Worm (Caenorhabditis elegans): ENCODE results near the gene F40F4.7.

Gene F40F4.7

ce11 chrX:3271673-3272072 lies 25.9 kb upstream of the F40F4.7 start, which contains the start of gene K09C4.9:
Gene K09C4.9, minus strand, starts transcription at chrX:3271773.
- TF ChIP-seq sdc-2 (tag; optimal IDR thresholded peaks at IDR 0.05) (no peak), hlh-6 (tag; optimal IDR thresholded peaks at IDR 0.05) (no peak), ceh-45 (GFP tag; IDR thresholded peaks at IDR 0.05) (no peak), hlh-8 (tag; optimal IDR thresholded peaks at IDR 0.05) (no peak), lin-11 (tag; optimal IDR thresholded peaks at IDR 0.05) (no peak), pax-1 (tag; optimal IDR thresholded peaks at IDR 0.05) (no peak), madf-2 (tag; optimal IDR thresholded peaks at IDR 0.05) (no peak), ama-1 (optimal IDR thresholded peaks at IDR 0.05) (no peak), tbx-2 (tag; optimal IDR thresholded peaks at IDR 0.05) (no peak), K02D7.2 (tag; optimal IDR thresholded peaks at IDR 0.05) (no peak), pha-4 (tag; optimal IDR thresholded peaks at IDR 0.05) (no peak), fkh-6 (tag; optimal IDR thresholded peaks at IDR 0.05) (no peak), hlh-15 (tag; optimal IDR thresholded peaks at IDR 0.05) (no peak), K09A11.1 (tag; optimal IDR thresholded peaks at IDR 0.05; ENCODE audit: insufficient read depth) (no peak)

ce11 chrX:3270806-3271205 lies 25.1 kb upstream of the F40F4.7 start, which contains the start of gene sul-1:
Gene sul-1, minus strand, starts transcription at chrX:3270906.
- TF ChIP-seq unc-55 (GFP tag; optimal IDR thresholded peaks at IDR 0.05) = peak; percentile 3
- no peak for TF ChIP-seq hlh-8 (tag; optimal IDR thresholded peaks at IDR 0.05)

ce11 chrX:3262600-3262999 lies 16.9 kb upstream of the F40F4.7 start, which contains the start of gene fbxb-71:
Gene fbxb-71, plus strand, starts transcription at chrX:3262900.
- TF ChIP-seq ztf-16 (tag; optimal IDR thresholded peaks at IDR 0.05) = no peak
- no peak for TF ChIP-seq pax-1 (tag; optimal IDR thresholded peaks at IDR 0.05)
- no peak for TF ChIP-seq unc-55 (GFP tag; optimal IDR thresholded peaks at IDR 0.05)
- TF ChIP-seq fkh-10 (GFP tag; optimal IDR thresholded peaks at IDR 0.05) = no peak
- no peak for TF ChIP-seq zip-5 (tag; optimal IDR thresholded peaks at IDR 0.05)
- no peak for TF ChIP-seq gmeb-2 (tag; optimal IDR thresholded peaks at IDR 0.05)
- TF ChIP-seq lin-11 (tag; optimal IDR thresholded peaks at IDR 0.05) = no peak
- no peak for TF ChIP-seq sox-4 (tag; optimal IDR thresholded peaks at IDR 0.05)

ce11 chrX:3260509-3260908 lies 14.8 kb upstream of the F40F4.7 start, which contains the start of gene lbp-2:
Gene lbp-2, plus strand, starts transcription at chrX:3260610.
- TF ChIP-seq ztf-16 (tag; optimal IDR thresholded peaks at IDR 0.05) = no peak
- no peak for TF ChIP-seq unc-86 (tag; optimal IDR thresholded peaks at IDR 0.05)
- TF ChIP-seq syd-9 (tag; optimal IDR thresholded peaks at IDR 0.05) = no peak
- no peak for TF ChIP-seq ceh-24 (tag; optimal IDR thresholded peaks at IDR 0.05)
- TF ChIP-seq pqm-1 (tag; optimal IDR thresholded peaks at IDR 0.05) = no peak
- TF ChIP-seq K09A11.1 (tag; optimal IDR thresholded peaks at IDR 0.05; ENCODE audit: insufficient read depth) = no peak
- no peak for TF ChIP-seq ttx-3 (tag; optimal IDR thresholded peaks at IDR 0.05)
- no peak for TF ChIP-seq ceh-2 (tag; optimal IDR thresholded peaks at IDR 0.05)
- TF ChIP-seq Y22D7AL.16 (tag; optimal IDR thresholded peaks at IDR 0.05) = no peak
- TF ChIP-seq ceh-19 (GFP tag; optimal IDR thresholded peaks at IDR 0.05) = no peak
- no peak for TF ChIP-seq tbx-7 (tag; optimal IDR thresholded peaks at IDR 0.05)
- TF ChIP-seq pag-3 (tag; optimal IDR thresholded peaks at IDR 0.05; ENCODE audit: borderline replicate concordance) = no peak
- no peak for TF ChIP-seq pat-9 (tag; optimal IDR thresholded peaks at IDR 0.05)
- no peak for TF ChIP-seq ref-2 (tag; optimal IDR thresholded peaks at IDR 0.05)
- TF ChIP-seq elt-2 (tag; optimal IDR thresholded peaks at IDR 0.05) = no peak
- no peak for TF ChIP-seq C08G9.2 (tag; optimal IDR thresholded peaks at IDR 0.05)
- TF ChIP-seq gmeb-2 (tag; optimal IDR thresholded peaks at IDR 0.05) = no peak
- no peak for TF ChIP-seq pax-1 (tag; optimal IDR thresholded peaks at IDR 0.05)

- no peak for TF ChIP-seq ceh-2 (tag; optimal IDR thresholded peaks at IDR 0.05)
Observed at ce11 chrX:3258842-3259241, 13.1 kb upstream of the F40F4.7 start, which contains the start of gene lbp-1. Gene lbp-1, plus strand, starts transcription at chrX:3259142.

All from whole organism, late embryonic.